Worm (Caenorhabditis elegans) whole organism, midembryonic: ENCODE measurements around the gene K11H12.7.

Source experiments
- T22C8.4 ChIP-seq: fragments of 200-800 bp; sonication (Bioruptor generic); IDR thresholded peaks from 2 replicates; pipeline ENCODE4 v1.3.6; 2022; ENCODE audit warnings: missing genetic modification characterization, missing compliant biosample characterization
- cog-1 ChIP-seq: sonication (generic microtip); optimal IDR thresholded peaks from 2 replicates; lab custom pipeline; 2016; ENCODE audit warnings: missing genetic modification characterization, missing compliant biosample characterization
- flt-1 ChIP-seq: fragments of 200-800 bp; sonication (Bioruptor generic); IDR thresholded peaks from 2 replicates; pipeline ENCODE4 v1.3.6; 2022; ENCODE audit warnings: missing genetic modification characterization, missing compliant biosample characterization
- klf-2 ChIP-seq: fragments of 200-800 bp; sonication (Bioruptor generic); conservative IDR thresholded peaks from 2 replicates; pipeline ENCODE4 v1.3.6; 2022; ENCODE audit warnings: missing genetic modification reagents, missing genetic modification characterization, missing compliant biosample characterization
- med-1 ChIP-seq: sonication (generic microtip); optimal IDR thresholded peaks from 2 replicates; lab custom pipeline; 2017; ENCODE audit warnings: missing genetic modification characterization, mild to moderate bottlenecking, missing compliant biosample characterization, antibody characterized with exemption, missing genetic modification reagents; ENCODE audit not compliant: insufficient read depth
- ref-1 ChIP-seq: fragments of 200-800 bp; sonication (Bioruptor generic); conservative IDR thresholded peaks from 2 replicates; pipeline ENCODE4 v1.3.6; 2022; ENCODE audit warnings: missing genetic modification reagents, missing genetic modification characterization, missing compliant biosample characterization
- tab-1 ChIP-seq: fragments of 200-800 bp; sonication (Bioruptor generic); IDR thresholded peaks from 2 replicates; pipeline ENCODE4 v1.3.6; 2022; ENCODE audit warnings: missing genetic modification characterization, missing compliant biosample characterization
- ztf-23 ChIP-seq: fragments of 200-800 bp; sonication (Bioruptor generic); IDR thresholded peaks from 2 replicates; pipeline ENCODE4 v1.3.6; 2022; ENCODE audit warnings: missing genetic modification reagents, missing genetic modification characterization, missing compliant biosample characterization
- ztf-29 ChIP-seq: fragments of 200-800 bp; sonication (Bioruptor generic); IDR thresholded peaks from 2 replicates; pipeline ENCODE4 v1.3.6; 2022; ENCODE audit warnings: missing genetic modification reagents, missing genetic modification characterization, missing compliant biosample characterization

The K11H12.7 gene

DNA sequence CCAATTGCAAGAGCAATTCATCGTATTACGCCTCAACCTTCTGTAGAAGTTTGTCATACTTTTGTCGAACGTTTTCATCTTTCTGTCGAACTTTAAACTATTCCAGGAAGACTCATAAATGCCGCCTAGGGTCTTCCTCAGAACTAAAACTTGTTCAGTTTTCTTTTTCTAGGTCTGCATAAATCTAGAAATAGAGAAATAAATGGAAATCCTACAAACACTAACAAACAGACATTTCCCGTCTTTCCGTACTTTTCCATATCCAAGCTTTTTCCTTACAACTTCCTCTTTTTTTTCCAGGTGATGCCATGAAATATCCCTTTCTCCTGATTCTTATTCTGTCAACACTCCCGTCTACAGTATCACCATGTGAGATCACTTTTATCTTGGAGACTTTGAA, 18.9 kb downstream of the K11H12.7 start, which contains the start of gene cutl-28:
TSS of gene cutl-28 (plus strand) at position 301 of the 400 bp plus-strand sequence.
- no peak for TF ChIP-seq T22C8.4 (GFP tag; lab: Robert Waterston, UW)
- no peak for TF ChIP-seq ztf-29
- TF ChIP-seq cog-1 (tag; lab: Kevin White, UChicago): no peak
- TF ChIP-seq ref-1 (GFP tag; lab: Robert Waterston, UW): no peak
- TF ChIP-seq med-1 (GFP tag; lab: Kevin White, UChicago): no peak
- TF ChIP-seq flt-1 (GFP tag; lab: Robert Waterston, UW): no peak
- TF ChIP-seq tab-1 (GFP tag; lab: Robert Waterston, UW): no peak
- no peak for TF ChIP-seq ztf-23 (GFP tag; lab: Robert Waterston, UW)
- no peak for TF ChIP-seq klf-2 (GFP tag; lab: Robert Waterston, UW)

DNA sequence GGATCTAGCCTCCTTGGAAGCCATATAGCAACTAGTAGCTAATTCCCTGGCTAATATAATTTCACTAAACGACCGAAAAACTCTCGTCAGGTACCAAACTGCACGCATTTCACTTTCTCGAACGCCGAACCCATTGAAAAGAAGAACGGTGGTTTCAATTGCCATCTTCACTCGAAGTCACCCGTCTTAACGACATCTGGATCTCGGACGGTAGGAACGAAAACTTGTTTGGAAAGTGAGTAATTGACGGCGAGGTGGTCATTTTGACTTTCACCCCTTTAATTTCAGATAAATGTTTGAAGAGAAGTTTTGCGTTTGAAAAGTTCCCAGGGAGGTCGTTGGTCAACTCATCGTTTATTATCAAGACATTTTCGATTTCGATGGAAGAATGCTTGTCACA, 19.4 kb downstream of the K11H12.7 start:
- TF ChIP-seq cog-1 (tag; lab: Kevin White, UChicago) (no peak), med-1 (GFP tag; lab: Kevin White, UChicago) (no peak), ztf-29 (no peak), ref-1 (GFP tag; lab: Robert Waterston, UW) (no peak), tab-1 (GFP tag; lab: Robert Waterston, UW) (no peak), ztf-23 (GFP tag; lab: Robert Waterston, UW) (no peak), klf-2 (GFP tag; lab: Robert Waterston, UW) (no peak), flt-1 (GFP tag; lab: Robert Waterston, UW) (no peak), T22C8.4 (GFP tag; lab: Robert Waterston, UW) (no peak)

DNA sequence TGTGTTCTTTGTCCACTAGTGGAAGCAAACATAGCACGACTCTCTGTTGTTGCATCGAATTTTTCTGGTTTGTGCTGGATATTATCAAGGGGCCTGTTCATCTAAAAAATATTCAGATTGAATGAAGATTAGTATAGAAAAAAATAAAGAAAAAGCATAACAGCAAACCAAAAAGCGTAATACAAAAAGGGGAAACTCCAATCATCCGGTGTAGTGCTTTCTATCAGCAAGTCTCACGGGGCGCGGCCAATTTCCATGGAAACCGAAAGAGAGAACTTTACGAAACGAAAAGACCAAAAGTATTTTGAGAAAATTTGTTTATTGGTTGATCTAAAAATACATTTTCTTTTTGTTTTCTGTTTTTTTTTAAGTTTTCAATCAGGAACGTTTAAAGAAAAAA, 33.0 kb downstream of the K11H12.7 start, which contains the start of gene Y55F3C.17:
TSS of gene Y55F3C.17 (minus strand) at position 101 of the 400 bp plus-strand sequence.
- no peak for TF ChIP-seq med-1 (GFP tag; lab: Kevin White, UChicago)
- no peak for TF ChIP-seq ztf-29
- TF ChIP-seq klf-2 (GFP tag; lab: Robert Waterston, UW): no peak
- no peak for TF ChIP-seq ztf-23 (GFP tag; lab: Robert Waterston, UW)
- no peak for TF ChIP-seq T22C8.4 (GFP tag; lab: Robert Waterston, UW)
- no peak for TF ChIP-seq cog-1 (tag; lab: Kevin White, UChicago)

DNA sequence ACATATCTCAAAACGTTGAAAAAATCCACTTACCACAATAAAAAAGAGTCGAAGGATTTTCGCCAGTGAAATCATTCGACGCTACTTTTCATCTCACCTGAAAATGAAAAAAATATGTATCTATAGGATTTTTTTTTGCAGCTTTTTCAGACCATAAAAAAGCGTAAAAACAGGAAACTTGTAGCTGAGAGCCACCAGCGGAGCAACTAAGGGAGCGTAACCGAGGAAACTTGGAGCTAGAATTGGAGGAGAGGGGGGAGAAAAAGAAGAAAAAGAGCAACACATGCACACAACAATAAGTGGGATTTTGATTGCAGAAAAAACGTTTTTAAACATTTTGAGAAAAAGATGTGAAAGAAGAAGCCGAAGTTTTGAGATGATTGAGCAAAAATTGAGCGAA, 42.3 kb downstream of the K11H12.7 start, which contains the start of gene cutl-26:
TSS of gene cutl-26 (minus strand) at position 101 of the 400 bp plus-strand sequence.
- no peak for TF ChIP-seq T22C8.4 (GFP tag; lab: Robert Waterston, UW)
- TF ChIP-seq tab-1 (GFP tag; lab: Robert Waterston, UW): no peak

DNA sequence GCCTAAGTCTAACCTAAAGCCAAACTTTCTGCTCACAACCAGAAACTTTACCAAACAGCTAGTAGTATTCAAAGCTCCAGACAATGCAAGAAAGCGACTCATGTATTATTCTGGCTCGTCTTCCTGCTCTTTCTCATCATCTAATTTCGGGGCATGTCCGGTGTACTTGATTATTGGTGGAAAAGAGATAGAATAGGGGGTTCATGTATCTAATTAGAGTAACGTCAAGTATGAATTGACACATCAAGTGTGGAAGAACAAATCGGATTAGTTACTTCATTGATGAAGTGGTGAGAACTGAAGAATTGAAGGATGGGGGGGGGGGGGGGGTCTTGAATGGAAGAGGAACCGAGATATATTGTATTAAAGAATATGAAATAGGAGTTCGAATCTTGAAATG, 50.1 kb downstream of the K11H12.7 start:
- TF ChIP-seq ref-1 (GFP tag; lab: Robert Waterston, UW) (no peak), ztf-29 (no peak), T22C8.4 (GFP tag; lab: Robert Waterston, UW) (no peak), tab-1 (GFP tag; lab: Robert Waterston, UW) (no peak), med-1 (GFP tag; lab: Kevin White, UChicago) (no peak), klf-2 (GFP tag; lab: Robert Waterston, UW) (no peak), flt-1 (GFP tag; lab: Robert Waterston, UW) (no peak), ztf-23 (GFP tag; lab: Robert Waterston, UW) (no peak), cog-1 (tag; lab: Kevin White, UChicago) (no peak)

DNA sequence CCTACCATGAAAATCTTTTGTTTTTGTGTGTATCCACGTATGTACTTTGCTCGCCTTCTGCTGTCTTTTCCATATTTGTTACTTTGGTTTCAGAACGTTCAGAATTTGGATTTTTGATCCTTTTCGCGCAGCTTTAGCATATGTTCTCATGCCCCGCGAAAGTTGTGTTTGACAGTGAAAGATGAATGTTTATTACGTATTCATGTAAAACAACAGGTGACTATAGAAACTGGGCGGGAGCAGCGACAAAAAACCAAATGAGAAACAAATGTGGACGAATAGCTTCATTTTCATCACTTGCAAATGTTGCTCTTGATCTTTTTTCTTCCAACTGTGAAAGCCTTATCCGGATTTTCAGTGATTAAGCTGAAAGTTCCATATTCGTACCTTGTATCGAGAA, 51.0 kb downstream of the K11H12.7 start, which contains the start of gene clec-164:
TSS of gene clec-164 (plus strand) at position 301 of the 400 bp plus-strand sequence.
- TF ChIP-seq cog-1 (tag; lab: Kevin White, UChicago) (no peak), ref-1 (GFP tag; lab: Robert Waterston, UW) (no peak), ztf-29 (no peak), flt-1 (GFP tag; lab: Robert Waterston, UW) (no peak), klf-2 (GFP tag; lab: Robert Waterston, UW) (no peak), tab-1 (GFP tag; lab: Robert Waterston, UW) (no peak), ztf-23 (GFP tag; lab: Robert Waterston, UW) (no peak), med-1 (GFP tag; lab: Kevin White, UChicago) (no peak), T22C8.4 (GFP tag; lab: Robert Waterston, UW) (no peak)
